Fruit fly (Drosophila melanogaster): ENCODE data around the gene CG43348.

The CG43348 gene

DNA sequence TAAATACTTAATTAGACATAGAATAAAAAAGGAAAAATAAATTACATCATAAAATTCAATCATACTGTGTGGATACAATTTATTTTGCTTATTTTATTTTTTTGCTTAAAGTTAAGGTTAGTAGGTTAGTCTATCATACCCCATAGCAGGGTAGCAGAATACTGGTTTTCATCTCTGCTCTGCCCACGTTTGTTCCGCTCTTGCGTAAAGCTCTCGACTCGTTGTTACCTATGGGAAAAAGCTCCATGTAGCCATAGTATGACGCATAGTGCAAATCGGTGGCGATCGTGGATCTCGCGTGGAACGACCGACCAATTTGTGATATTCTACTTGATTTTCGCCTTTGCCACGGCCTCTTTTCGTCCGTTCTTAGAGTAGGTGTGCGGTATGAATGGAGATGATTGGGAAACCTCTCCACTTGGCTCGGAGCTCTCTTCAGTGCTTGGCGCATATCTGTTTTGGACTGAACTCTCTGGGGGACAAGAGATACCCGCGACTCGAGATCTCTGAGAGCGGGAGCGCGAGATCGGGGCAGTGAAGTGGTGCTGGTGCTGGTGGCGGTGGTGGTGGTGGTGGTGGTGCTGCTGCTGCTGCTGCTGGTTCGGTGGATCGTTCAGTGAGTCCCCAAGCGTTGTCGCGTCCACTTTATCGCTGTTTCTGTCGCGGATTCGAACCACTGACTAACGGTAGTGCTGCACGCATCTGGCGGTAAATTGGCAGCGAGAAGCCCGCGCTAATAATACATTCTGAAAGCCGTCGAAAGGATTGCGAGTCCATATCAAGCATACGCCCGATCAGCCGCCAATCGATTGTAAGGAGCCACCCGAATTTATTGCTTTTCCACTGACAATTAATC, 13.3 kb upstream of the CG43348 start, which contains the start of gene CG5001 (continued):
- TF ChIP-seq Trl (optimal IDR thresholded peaks at IDR 0.05) (peak; percentile 76 to 95), Trl (GFP tag; optimal IDR thresholded peaks at IDR 0.05) (peak; percentile 62), Stat92E (GFP tag; optimal IDR thresholded peaks at IDR 0.05) (no peak), cad (GFP tag; optimal IDR thresholded peaks at IDR 0.05) (no peak), CG11695 (GFP tag; IDR thresholded peaks at IDR 0.05) (peak; percentile 86), dati (GFP tag; IDR thresholded peaks at IDR 0.05) (no peak), Lim3 (GFP tag; IDR thresholded peaks at IDR 0.05) (no peak), lmd (GFP tag; IDR thresholded peaks at IDR 0.05) (peak; percentile 85), bsh (GFP tag; optimal IDR thresholded peaks at IDR 0.05) (peak; percentile 9 to 92), CG3847 (GFP tag; IDR thresholded peaks at IDR 0.05) (peak; percentile 74), en (GFP tag; optimal IDR thresholded peaks at IDR 0.05) (peak; percentile 58), zen2 (GFP tag; IDR thresholded peaks at IDR 0.05; ENCODE audit: partially characterized antibody) (no peak), CG1602 (GFP tag; optimal IDR thresholded peaks at IDR 0.05) (peak; percentile 73), pnt (GFP tag; optimal IDR thresholded peaks at IDR 0.05) (peak; percentile 50), eve (GFP tag; optimal IDR thresholded peaks at IDR 0.05) (no peak), Jarid2 (GFP tag; optimal IDR thresholded peaks at IDR 0.05) (peak; percentile 83), Adf1 (GFP tag; IDR thresholded peaks at IDR 0.05) (peak; percentile 61), so (GFP tag; IDR thresholded peaks at IDR 0.05) (peak; percentile 81), Poxn (GFP tag; IDR thresholded peaks at IDR 0.05) (no peak), HmgZ (tag; optimal IDR thresholded peaks at IDR 0.05) (peak; percentile 77), CG6254 (GFP tag; optimal IDR thresholded peaks at IDR 0.05) (peak; percentile 66), trem (tag; optimal IDR thresholded peaks at IDR 0.05) (peak; percentile 79), lov (optimal IDR thresholded peaks at IDR 0.05) (no peak), lov (GFP tag; IDR thresholded peaks at IDR 0.05) (peak; percentile 70; the same call in 1 of the 3 replicates), schlank (tag; optimal IDR thresholded peaks at IDR 0.05) (peak; percentile 25), tio (GFP tag; optimal IDR thresholded peaks at IDR 0.05) (no peak), klu (GFP tag; IDR thresholded peaks at IDR 0.05) (peak; percentile 82), gsb-n (tag; optimal IDR thresholded peaks at IDR 0.05) (peak; percentile 88), Dp (GFP tag; optimal IDR thresholded peaks at IDR 0.05) (no peak), tgo (GFP tag; IDR thresholded peaks at IDR 0.05) (peak; percentile 93), GATAe (GFP tag; conservative IDR thresholded peaks at IDR 0.05) (no peak; the same call in 1 of the 2 replicates), Sry-δ (GFP tag; optimal IDR thresholded peaks at IDR 0.05) (peak; percentile 15), nmo (GFP tag; optimal IDR thresholded peaks at IDR 0.05) (peak; percentile 87), CG16815 (GFP tag; optimal IDR thresholded peaks at IDR 0.05) (peak; percentile 41), Tbp (GFP tag; optimal IDR thresholded peaks at IDR 0.05) (no peak), Asciz (GFP tag; optimal IDR thresholded peaks at IDR 0.05) (no peak), CG14441 (GFP tag; IDR thresholded peaks at IDR 0.05) (peak; percentile 83), grau (tag; optimal IDR thresholded peaks at IDR 0.05) (peak; percentile 89), dan (GFP tag; IDR thresholded peaks at IDR 0.05) (no peak), gsb (GFP tag; IDR thresholded peaks at IDR 0.05) (peak; percentile 72), Fer2 (tag; optimal IDR thresholded peaks at IDR 0.05) (peak; percentile 82), nerfin-1 (tag; optimal IDR thresholded peaks at IDR 0.05) (peak; percentile 86), CG9876 (GFP tag; optimal IDR thresholded peaks at IDR 0.05) (peak; percentile 19), CG42726 (GFP tag; IDR thresholded peaks at IDR 0.05; ENCODE audit: partially characterized antibody) (no peak), CG10431 (GFP tag; optimal IDR thresholded peaks at IDR 0.05) (peak; percentile 97), tx (GFP tag; optimal IDR thresholded peaks at IDR 0.05) (peak; percentile 66), prd (optimal IDR thresholded peaks at IDR 0.05) (no peak), prd (GFP tag; IDR thresholded peaks at IDR 0.05) (peak; percentile 86), peb (GFP tag; IDR thresholded peaks at IDR 0.05) (peak; percentile 71), ATbp (GFP tag; optimal IDR thresholded peaks at IDR 0.05) (peak; percentile 78)

Measured in whole organism, embryonic.